Fruit fly (Drosophila melanogaster) whole organism, prepupa: ENCODE data around the gene CG14644.

Source experiments
- CG1621 ChIP-seq: fragments of 200-800 bp; sonication (Bioruptor generic); optimal IDR thresholded peaks from 3 replicates; lab custom pipeline; 2018; ENCODE audit warnings: missing biosample characterization, mild to moderate bottlenecking, missing genetic modification characterization
- Met ChIP-seq: fragments of 200-800 bp; sonication (Bioruptor generic); optimal IDR thresholded peaks from 3 replicates; lab custom pipeline; 2016; ENCODE audit warnings: missing biosample characterization, missing genetic modification characterization

DNA sequence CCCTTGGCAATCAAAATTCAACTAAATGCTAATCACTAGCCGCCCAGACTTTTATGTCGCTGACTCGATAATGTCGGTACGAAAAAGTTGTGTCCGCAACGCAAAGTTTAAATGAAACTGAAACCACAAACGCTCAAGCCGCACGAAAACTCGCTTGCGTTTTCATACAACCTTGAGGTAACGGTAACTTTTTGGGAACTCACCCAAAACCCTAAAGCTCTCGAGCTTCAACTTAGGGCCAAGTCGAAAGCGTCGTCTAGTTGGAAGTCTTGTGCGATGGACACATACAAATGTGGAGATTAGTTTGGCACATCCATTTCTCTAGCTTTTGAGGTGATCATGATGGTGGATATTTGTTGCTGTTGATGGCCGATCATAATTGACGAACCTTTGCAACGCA is 2.9 kb downstream of the CG14644 start:
- TF ChIP-seq Met (GFP tag; lab: Kevin White, UChicago) (no peak), CG1621 (tag; lab: Kevin White, UChicago) (no peak)
